Worm (Caenorhabditis elegans) whole organism, late embryonic: ENCODE results near the gene F53F4.15.

Experiments used
- C38D4.7 ChIP-seq: fragments of 200-800 bp; sonication (Bioruptor generic); optimal IDR thresholded peaks from 2 replicates; lab custom pipeline; 2018; ENCODE audit warnings: mild to moderate bottlenecking, missing genetic modification characterization, moderate library complexity, missing compliant biosample characterization
- F13H6.1 ChIP-seq: sonication (generic microtip); optimal IDR thresholded peaks from 2 replicates; lab custom pipeline; 2016; ENCODE audit warnings: missing genetic modification characterization, missing compliant biosample characterization
- K02D7.2 ChIP-seq: sonication (generic microtip); optimal IDR thresholded peaks from 2 replicates; lab custom pipeline; 2017; ENCODE audit warnings: mild to moderate bottlenecking, missing genetic modification characterization, missing compliant biosample characterization
- T23F11.4 ChIP-seq: fragments of 200-800 bp; sonication (Bioruptor generic); optimal IDR thresholded peaks from 2 replicates; lab custom pipeline; 2018; ENCODE audit warnings: mild to moderate bottlenecking, missing genetic modification characterization, missing compliant biosample characterization
- ahr-1 ChIP-seq: sonication (generic microtip); optimal IDR thresholded peaks from 2 replicates; lab custom pipeline; 2016; ENCODE audit warnings: missing genetic modification characterization, missing compliant biosample characterization
- ceh-18 ChIP-seq: sonication (generic microtip); optimal IDR thresholded peaks from 2 replicates; lab custom pipeline; 2016; ENCODE audit warnings: missing genetic modification characterization, missing compliant biosample characterization
- ceh-24 ChIP-seq: sonication (generic microtip); optimal IDR thresholded peaks from 2 replicates; lab custom pipeline; 2016; ENCODE audit warnings: mild to moderate bottlenecking, missing genetic modification characterization, missing compliant biosample characterization
- ceh-45 ChIP-seq: fragments of 200-800 bp; sonication (Bioruptor generic); IDR thresholded peaks from 2 replicates; pipeline ENCODE4 v1.3.6; 2022; ENCODE audit warnings: missing genetic modification reagents, missing genetic modification characterization, missing compliant biosample characterization
- ceh-6 ChIP-seq: fragments of 200-800 bp; sonication (Bioruptor generic); optimal IDR thresholded peaks from 2 replicates; lab custom pipeline; 2018; ENCODE audit warnings: mild to moderate bottlenecking, missing genetic modification characterization, missing compliant biosample characterization
- ceh-9 ChIP-seq: sonication (generic microtip); optimal IDR thresholded peaks from 2 replicates; lab custom pipeline; 2016; ENCODE audit warnings: mild to moderate bottlenecking, missing genetic modification characterization, inconsistent platforms, missing compliant biosample characterization
- dmd-4 ChIP-seq: sonication (generic microtip); optimal IDR thresholded peaks from 2 replicates; lab custom pipeline; 2016; ENCODE audit warnings: borderline replicate concordance, missing genetic modification characterization, missing compliant biosample characterization
- dve-1 ChIP-seq: sonication (generic microtip); optimal IDR thresholded peaks from 2 replicates; lab custom pipeline; 2017; ENCODE audit warnings: antibody characterized with exemption, mild to moderate bottlenecking, missing genetic modification characterization, missing compliant biosample characterization
- eyg-1 ChIP-seq: sonication (generic microtip); optimal IDR thresholded peaks from 2 replicates; lab custom pipeline; 2016; ENCODE audit warnings: missing genotype, missing genetic modification characterization, missing compliant biosample characterization
- fkh-10 ChIP-seq: fragments of 150-350 bp; optimal IDR thresholded peaks from 2 replicates; lab custom pipeline; 2014; ENCODE audit warnings: missing biosample characterization, missing genetic modification reagents, missing genetic modification characterization
- fkh-6 ChIP-seq: sonication (generic microtip); optimal IDR thresholded peaks from 2 replicates; lab custom pipeline; 2016; ENCODE audit warnings: missing genetic modification characterization, missing compliant biosample characterization
- gmeb-2 ChIP-seq: sonication (generic microtip); optimal IDR thresholded peaks from 2 replicates; lab custom pipeline; 2016; ENCODE audit warnings: missing genetic modification characterization, inconsistent platforms, missing compliant biosample characterization
- lim-6 ChIP-seq: sonication (generic microtip); optimal IDR thresholded peaks from 2 replicates; lab custom pipeline; 2016; ENCODE audit warnings: missing genetic modification characterization, missing compliant biosample characterization
- lin-11 ChIP-seq: fragments of 200-800 bp; sonication (Bioruptor generic); optimal IDR thresholded peaks from 2 replicates; lab custom pipeline; 2018; ENCODE audit warnings: mild to moderate bottlenecking, missing genetic modification characterization, missing compliant biosample characterization
- mec-3 ChIP-seq: sonication (generic microtip); optimal IDR thresholded peaks from 2 replicates; lab custom pipeline; 2016; ENCODE audit warnings: borderline replicate concordance, missing genetic modification characterization, missing compliant biosample characterization
- npax-4 ChIP-seq: sonication (generic microtip); optimal IDR thresholded peaks from 2 replicates; lab custom pipeline; 2016; ENCODE audit warnings: missing genetic modification characterization, missing compliant biosample characterization
- pat-9 ChIP-seq: fragments of 200-800 bp; sonication (Bioruptor generic); optimal IDR thresholded peaks from 2 replicates; lab custom pipeline; 2018; ENCODE audit warnings: mild to moderate bottlenecking, missing genetic modification characterization, moderate library complexity, missing compliant biosample characterization
- rnt-1 ChIP-seq: sonication (generic microtip); optimal IDR thresholded peaks from 2 replicates; lab custom pipeline; 2016; ENCODE audit warnings: missing genetic modification characterization, missing compliant biosample characterization
- sox-4 ChIP-seq: sonication (generic microtip); optimal IDR thresholded peaks from 2 replicates; lab custom pipeline; 2017; ENCODE audit warnings: mild to moderate bottlenecking, missing genetic modification characterization, inconsistent platforms, missing compliant biosample characterization
- ztf-16 ChIP-seq: sonication (generic microtip); optimal IDR thresholded peaks from 2 replicates; lab custom pipeline; 2017; ENCODE audit warnings: missing genetic modification characterization, missing compliant biosample characterization

Gene F53F4.15

DNA sequence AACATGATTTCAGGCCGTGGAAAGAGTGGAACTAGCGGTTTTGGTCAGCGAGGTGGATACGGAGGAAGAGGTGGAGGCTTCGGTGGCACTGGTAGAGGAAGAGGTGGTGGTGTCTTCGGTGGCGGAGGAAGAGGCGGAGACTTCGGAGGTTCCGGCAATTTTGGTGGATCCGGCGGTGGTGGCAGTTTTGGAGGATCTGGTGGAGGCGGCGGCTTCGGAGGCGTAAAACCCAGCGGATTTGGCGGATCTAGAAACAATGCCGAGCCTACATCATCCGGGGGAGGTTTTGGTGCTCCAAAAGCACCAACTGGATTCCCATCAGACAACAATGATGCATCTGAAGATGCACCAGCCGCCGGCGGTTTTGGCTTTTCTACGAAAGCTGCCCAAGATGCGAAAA is 47.6 kb downstream of the F53F4.15 start:
- no peak for TF ChIP-seq lin-11 (tag; lab: Kevin White, UChicago)
- TF ChIP-seq ceh-6 = no peak
- no peak for TF ChIP-seq C38D4.7 (GFP tag; lab: Kevin White, UChicago)
- no peak for TF ChIP-seq ceh-18 (tag; lab: Kevin White, UChicago)
- no peak for TF ChIP-seq npax-4 (tag; lab: Kevin White, UChicago)
- no peak for TF ChIP-seq fkh-10
- no peak for TF ChIP-seq ceh-9 (tag; lab: Kevin White, UChicago)
- no peak for TF ChIP-seq ahr-1
- TF ChIP-seq dve-1 (tag; lab: Kevin White, UChicago) = no peak

- TF ChIP-seq pat-9 (tag; lab: Kevin White, UChicago) = no peak
- no peak for TF ChIP-seq gmeb-2 (tag; lab: Kevin White, UChicago)
- TF ChIP-seq dmd-4 (tag; lab: Kevin White, UChicago) = no peak
- TF ChIP-seq ceh-24 = no peak
- no peak for TF ChIP-seq eyg-1
- TF ChIP-seq C38D4.7 (GFP tag; lab: Kevin White, UChicago) = no peak
- no peak for TF ChIP-seq ceh-45 (GFP tag; lab: Robert Waterston, UW)
- no peak for TF ChIP-seq ztf-16 (tag; lab: Kevin White, UChicago)
- no peak for TF ChIP-seq rnt-1 (tag; lab: Kevin White, UChicago)
- no peak for TF ChIP-seq K02D7.2
- TF ChIP-seq mec-3 (tag; lab: Kevin White, UChicago) = no peak
- TF ChIP-seq lim-6 = no peak
- TF ChIP-seq F13H6.1 (tag; lab: Kevin White, UChicago) = no peak
- TF ChIP-seq fkh-6 (tag; lab: Kevin White, UChicago) = no peak
- TF ChIP-seq T23F11.4 = no peak
- TF ChIP-seq sox-4 (tag; lab: Kevin White, UChicago) = no peak
- no peak for TF ChIP-seq npax-4 (tag; lab: Kevin White, UChicago)
- no peak for TF ChIP-seq ceh-18 (tag; lab: Kevin White, UChicago)
These were observed 48.4 kb downstream of the F53F4.15 start for ce11 chrV:13669170-13669569.
